Worm (Caenorhabditis elegans) whole organism, L4 larva: ENCODE measurements around the gene snt-7.
A peak's percentile ranks its signal among the peaks of the same experiment; 100 is the strongest.

Experiments
- R02D3.7 ChIP-seq: fragments of 150-350 bp; sonication (generic microtip); optimal IDR thresholded peaks from 3 replicates; lab custom pipeline; 2014; ENCODE audit warnings: missing biosample characterization, missing genetic modification characterization
- fkh-10 ChIP-seq: fragments of 150-350 bp; optimal IDR thresholded peaks from 2 replicates; lab custom pipeline; 2014; ENCODE audit warnings: missing biosample characterization, missing genetic modification reagents, missing genetic modification characterization
- lin-29 ChIP-seq: fragments of 200-800 bp; sonication (Bioruptor generic); IDR thresholded peaks from 2 replicates; pipeline ENCODE4 v1.3.6; 2022; ENCODE audit warnings: missing genetic modification reagents, missing genetic modification characterization, missing compliant biosample characterization
- nhr-25 ChIP-seq: sonication (generic microtip); optimal IDR thresholded peaks from 2 replicates; lab custom pipeline; 2017; ENCODE audit warnings: missing genetic modification characterization, mild to moderate bottlenecking, missing compliant biosample characterization, antibody characterized with exemption, moderate library complexity, borderline replicate concordance; ENCODE audit not compliant: insufficient read depth
- nhr-28 ChIP-seq: fragments of 150-350 bp; optimal IDR thresholded peaks from 2 replicates; lab custom pipeline; 2014; ENCODE audit warnings: missing biosample characterization, missing genetic modification characterization

DNA sequence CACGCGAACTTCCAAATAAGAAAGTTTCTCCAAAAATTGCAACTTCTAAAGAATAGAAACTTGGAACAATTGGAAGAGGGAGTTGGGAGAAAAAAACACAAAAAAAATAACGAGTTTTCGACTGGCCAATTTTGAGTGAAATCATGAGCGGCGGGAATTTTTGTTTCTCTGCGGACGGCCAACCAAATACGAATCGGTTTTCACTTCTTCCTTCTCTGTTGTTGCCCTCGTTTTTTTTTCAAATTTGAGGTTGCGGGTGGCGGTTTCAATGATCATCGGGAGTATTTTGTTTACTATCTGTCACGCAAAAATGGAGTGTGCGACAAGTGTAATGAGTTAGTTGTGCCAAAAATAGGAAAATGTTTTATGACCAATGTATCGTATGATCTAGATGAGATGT, 34.7 kb upstream of the snt-7 start:
- TF ChIP-seq nhr-25 (no peak), lin-29 (GFP tag; lab: Robert Waterston, UW) (no peak), R02D3.7 (tag; lab: Kevin White, UChicago) (no peak), nhr-28 (peak; percentile 7), fkh-10 (no peak)
